Worm (Caenorhabditis elegans): ENCODE measurements around the gene F02D10.3.

DNA sequence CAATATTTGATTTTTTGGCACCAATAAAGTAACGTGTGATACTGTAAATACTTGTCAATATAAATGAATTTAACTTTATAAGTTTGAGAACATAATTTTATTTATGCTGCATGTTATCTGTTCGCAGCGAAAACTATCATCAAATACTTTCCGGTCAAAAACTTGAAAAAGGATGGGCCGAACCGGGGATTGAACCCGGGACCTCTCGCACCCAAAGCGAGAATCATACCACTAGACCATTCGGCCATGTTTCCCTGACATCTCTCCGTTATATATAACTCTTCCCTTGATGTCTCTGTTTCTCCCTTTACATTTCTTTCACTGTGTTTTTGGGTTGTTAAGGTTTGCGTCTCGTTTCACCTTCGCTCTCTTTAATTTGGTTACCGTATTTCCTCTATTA is 49.4 kb upstream of the F02D10.3 start:
- TF ChIP-seq nhr-28 (tag; optimal IDR thresholded peaks at IDR 0.05) (no peak), nhr-76 (tag; optimal IDR thresholded peaks at IDR 0.05) (no peak), ztf-11 (tag; optimal IDR thresholded peaks at IDR 0.05) (peak in 1 of 2 experiments; percentile 32), hpl-2 (GFP tag; optimal IDR thresholded peaks at IDR 0.05) (no peak), nhr-237 (tag; optimal IDR thresholded peaks at IDR 0.05) (no peak), mdl-1 (tag; optimal IDR thresholded peaks at IDR 0.05) (peak in 1 of 2 experiments; percentile 55), aly-2 (tag; optimal IDR thresholded peaks at IDR 0.05) (no peak), vab-15 (tag; optimal IDR thresholded peaks at IDR 0.05) (no peak), elt-3 (tag; optimal IDR thresholded peaks at IDR 0.05) (peak in 2 of 6 experiments; percentile 17 to 25)
